Worm (Caenorhabditis elegans) whole organism, L2 larva: ENCODE data around the gene Y53F4B.39.
A peak's percentile ranks its signal among the peaks of the same experiment; 100 is the strongest.

Experiments
- crh-2 ChIP-seq: sonication (generic microtip); optimal IDR thresholded peaks from 2 replicates; lab custom pipeline; 2017; ENCODE audit warnings: missing biosample characterization, missing genetic modification characterization
- elt-1 ChIP-seq: fragments of 150-350 bp; optimal IDR thresholded peaks from 2 replicates; lab custom pipeline; 2014; ENCODE audit warnings: missing biosample characterization, missing genetic modification characterization
- lsy-2 ChIP-seq, 2 experiments: fragments of 150-350 bp in 1 of 2; sonication (generic microtip) in 1 of 2; optimal IDR thresholded peaks; 2 replicates each; lab custom pipeline; 2014 to 2017; ENCODE audit warnings: missing biosample characterization in 2 of 2, missing genetic modification characterization in 2 of 2
- mab-5 ChIP-seq: fragments of 150-350 bp; optimal IDR thresholded peaks from 2 replicates; lab custom pipeline; 2014; ENCODE audit warnings: missing biosample characterization, missing genetic modification characterization
- mbf-1 ChIP-seq: sonication (generic microtip); optimal IDR thresholded peaks from 2 replicates; lab custom pipeline; 2017; ENCODE audit warnings: missing biosample characterization, missing genetic modification characterization
- unc-62 ChIP-seq: fragments of 150-350 bp; optimal IDR thresholded peaks from 2 replicates; lab custom pipeline; 2014; ENCODE audit warnings: missing biosample characterization, missing genetic modification reagents, missing genetic modification characterization
- ztf-11 ChIP-seq: sonication (generic microtip); optimal IDR thresholded peaks from 2 replicates; lab custom pipeline; 2017; ENCODE audit warnings: missing biosample characterization, missing genetic modification characterization

Y53F4B.39 gene

DNA sequence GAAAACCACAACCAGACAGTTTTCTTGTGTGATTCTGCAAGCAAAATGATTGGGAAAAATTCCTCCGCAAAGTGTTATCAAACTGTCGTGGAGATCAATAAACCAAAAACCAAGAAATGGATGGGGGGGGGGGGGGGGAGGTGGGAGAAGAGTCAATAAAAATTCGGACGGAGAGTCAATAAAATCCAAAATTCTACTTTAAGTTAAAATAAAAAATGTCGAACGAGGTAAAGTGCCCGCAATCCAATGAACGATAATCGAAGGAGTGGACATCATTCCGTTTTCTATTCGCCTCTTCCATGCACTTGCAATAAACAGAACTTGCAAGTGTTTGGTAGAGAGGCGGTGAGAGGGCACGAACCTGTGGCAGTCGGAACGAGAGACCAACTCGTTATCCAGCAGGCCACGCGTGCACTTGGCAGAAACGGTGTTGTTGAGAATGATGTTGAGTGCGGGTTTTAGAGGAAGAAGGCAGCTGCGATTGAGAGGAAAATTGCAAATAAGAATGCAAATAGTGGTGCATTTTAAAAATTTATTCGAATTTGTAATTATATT is 55.8 kb downstream of the Y53F4B.39 start, which contains the start of gene gst-27 (continued):
- TF ChIP-seq elt-1 (tag; lab: Kevin White, UChicago) (no peak), unc-62 (no peak), mbf-1 (no peak), mab-5 (tag; lab: Kevin White, UChicago) (peak; percentile 72), crh-2 (tag; lab: Kevin White, UChicago) (peak; percentile 92), lsy-2 (tag; optimal IDR thresholded peaks at IDR 0.05; lab: Kevin White, UChicago) (peak; percentile 62 to 78), ztf-11 (tag; lab: Kevin White, UChicago) (no peak)
